Worm (Caenorhabditis elegans) whole organism, late embryonic: Measurements from ENCODE around the gene C35D10.10.

Experiments
- F13H6.1 ChIP-seq: sonication (generic microtip); optimal IDR thresholded peaks from 2 replicates; lab custom pipeline; 2016; ENCODE audit warnings: missing genetic modification characterization, missing compliant biosample characterization
- Y22D7AL.16 ChIP-seq: sonication (generic microtip); optimal IDR thresholded peaks from 2 replicates; lab custom pipeline; 2016; ENCODE audit warnings: missing genetic modification characterization, missing compliant biosample characterization
- dmd-4 ChIP-seq: sonication (generic microtip); optimal IDR thresholded peaks from 2 replicates; lab custom pipeline; 2016; ENCODE audit warnings: borderline replicate concordance, missing genetic modification characterization, missing compliant biosample characterization
- syd-9 ChIP-seq: sonication (generic microtip); optimal IDR thresholded peaks from 2 replicates; lab custom pipeline; 2016; ENCODE audit warnings: mild to moderate bottlenecking, missing genetic modification characterization, moderate library complexity, missing compliant biosample characterization
- ztf-16 ChIP-seq: sonication (generic microtip); optimal IDR thresholded peaks from 2 replicates; lab custom pipeline; 2017; ENCODE audit warnings: missing genetic modification characterization, missing compliant biosample characterization

- TF ChIP-seq syd-9 (tag; lab: Kevin White, UChicago) (no peak), F13H6.1 (tag; lab: Kevin White, UChicago) (no peak), ztf-16 (tag; lab: Kevin White, UChicago) (no peak), dmd-4 (tag; lab: Kevin White, UChicago) (no peak), Y22D7AL.16 (tag; lab: Kevin White, UChicago) (no peak)
These were observed 5.2 kb upstream of the C35D10.10 start, which contains the start of gene C35D10.17 for ce11 chrIII:4866762-4867161.
